Fruit fly (Drosophila melanogaster) whole organism, prepupa: ENCODE measurements around the gene CG16781.

Experiments used
- CG10631 ChIP-seq: fragments of 200-800 bp; sonication (Bioruptor generic); optimal IDR thresholded peaks from 2 replicates; lab custom pipeline; 2016; ENCODE audit warnings: missing biosample characterization, missing genetic modification characterization
- CG10669 ChIP-seq: fragments of 200-800 bp; sonication (Bioruptor generic); optimal IDR thresholded peaks from 3 replicates; lab custom pipeline; 2018; ENCODE audit warnings: missing biosample characterization, mild to moderate bottlenecking, missing genetic modification characterization, moderate library complexity
- CG11762 ChIP-seq: fragments of 200-800 bp; sonication (Bioruptor generic); optimal IDR thresholded peaks from 3 replicates; lab custom pipeline; 2016; ENCODE audit warnings: missing biosample characterization, missing genetic modification characterization; ENCODE audit not compliant: insufficient read depth
- CG1621 ChIP-seq: fragments of 200-800 bp; sonication (Bioruptor generic); optimal IDR thresholded peaks from 3 replicates; lab custom pipeline; 2018; ENCODE audit warnings: missing biosample characterization, mild to moderate bottlenecking, missing genetic modification characterization
- CG16779 ChIP-seq: fragments of 200-800 bp; sonication (Bioruptor generic); optimal IDR thresholded peaks from 3 replicates; lab custom pipeline; 2017; ENCODE audit warnings: missing biosample characterization, mild to moderate bottlenecking, missing genetic modification characterization
- CG31627 ChIP-seq: fragments of 200-800 bp; sonication (Bioruptor generic); optimal IDR thresholded peaks from 3 replicates; lab custom pipeline; 2016; ENCODE audit warnings: missing biosample characterization, missing genetic modification characterization
- CG32006 ChIP-seq: fragments of 200-800 bp; sonication (Bioruptor generic); optimal IDR thresholded peaks from 3 replicates; lab custom pipeline; 2017; ENCODE audit warnings: missing biosample characterization, mild to moderate bottlenecking, missing genetic modification characterization
- CG4318 ChIP-seq: fragments of 200-800 bp; sonication (Bioruptor generic); optimal IDR thresholded peaks from 3 replicates; lab custom pipeline; 2017; ENCODE audit warnings: missing biosample characterization, mild to moderate bottlenecking, missing genetic modification characterization
- CG6163 ChIP-seq: fragments of 200-800 bp; sonication (Bioruptor generic); IDR thresholded peaks from 3 replicates; pipeline ENCODE4 v1.3.6; 2022; ENCODE audit warnings: missing biosample characterization, missing genetic modification characterization
- CG6276 ChIP-seq: fragments of 200-800 bp; sonication (Bioruptor generic); optimal IDR thresholded peaks from 2 replicates; lab custom pipeline; 2017; ENCODE audit warnings: missing biosample characterization, mild to moderate bottlenecking, missing genetic modification characterization
- CG6808 ChIP-seq: fragments of 200-800 bp; sonication (Bioruptor generic); optimal IDR thresholded peaks from 3 replicates; lab custom pipeline; 2017; ENCODE audit warnings: missing biosample characterization, missing genetic modification characterization, mild to moderate bottlenecking, moderate library complexity, missing genetic modification reagents
- CG6854 ChIP-seq: fragments of 200-800 bp; sonication (Bioruptor generic); optimal IDR thresholded peaks from 2 replicates; lab custom pipeline; 2017; ENCODE audit warnings: missing biosample characterization, mild to moderate bottlenecking, missing genetic modification characterization
- CG7368 ChIP-seq: fragments of 200-800 bp; sonication (Bioruptor generic); optimal IDR thresholded peaks from 3 replicates; lab custom pipeline; 2016; ENCODE audit warnings: missing biosample characterization, missing genetic modification characterization
- CG8119 ChIP-seq: fragments of 200-800 bp; sonication (Bioruptor generic); IDR thresholded peaks from 3 replicates; pipeline ENCODE4 v1.3.6; 2022; ENCODE audit warnings: missing biosample characterization, missing genetic modification characterization
- CG8319 ChIP-seq: fragments of 200-800 bp; sonication (Bioruptor generic); optimal IDR thresholded peaks from 3 replicates; lab custom pipeline; 2016; ENCODE audit warnings: missing biosample characterization, missing genetic modification characterization
- CG8632 ChIP-seq: fragments of 200-800 bp; sonication (Bioruptor generic); optimal IDR thresholded peaks from 3 replicates; lab custom pipeline; 2016; ENCODE audit warnings: missing biosample characterization, missing genetic modification characterization
- CG9139 ChIP-seq: fragments of 200-800 bp; sonication (Bioruptor generic); optimal IDR thresholded peaks from 3 replicates; lab custom pipeline; 2017; ENCODE audit warnings: missing biosample characterization, mild to moderate bottlenecking, missing genetic modification characterization
- Eip78C ChIP-seq: fragments of 200-800 bp; sonication (Bioruptor generic); peaks from one replicate; lab custom pipeline; 2016; ENCODE audit warnings: missing biosample characterization, missing genetic modification characterization
- Ets21C ChIP-seq: fragments of 200-800 bp; sonication (Bioruptor generic); optimal IDR thresholded peaks from 3 replicates; lab custom pipeline; 2016; ENCODE audit warnings: missing biosample characterization, missing genetic modification characterization
- Ets96B ChIP-seq: fragments of 200-800 bp; optimal IDR thresholded peaks from 2 replicates; lab custom pipeline; 2019; ENCODE audit warnings: missing biosample characterization, mild to moderate bottlenecking, missing genetic modification characterization, moderate library complexity
- Gug ChIP-seq: fragments of 200-800 bp; sonication (Bioruptor generic); IDR thresholded peaks from 2 replicates; pipeline ENCODE4 v1.3.6; 2022; ENCODE audit warnings: missing biosample characterization, missing genetic modification characterization
- Hr38 ChIP-seq: sonication (Bioruptor generic); optimal IDR thresholded peaks from 2 replicates; lab custom pipeline; 2016; ENCODE audit warnings: missing biosample characterization, missing genetic modification characterization
- Hr39 ChIP-seq: fragments of 200-800 bp; sonication (Bioruptor generic); optimal IDR thresholded peaks from 2 replicates; lab custom pipeline; 2016; ENCODE audit warnings: missing biosample characterization, missing genetic modification characterization
- Hr4 ChIP-seq: fragments of 200-800 bp; sonication (Bioruptor generic); optimal IDR thresholded peaks from 3 replicates; lab custom pipeline; 2016; ENCODE audit warnings: missing biosample characterization, missing genetic modification characterization
- Lpt ChIP-seq: fragments of 200-800 bp; sonication (Bioruptor generic); optimal IDR thresholded peaks from 3 replicates; lab custom pipeline; 2016; ENCODE audit warnings: missing biosample characterization, missing genetic modification characterization
- Met ChIP-seq: fragments of 200-800 bp; sonication (Bioruptor generic); optimal IDR thresholded peaks from 3 replicates; lab custom pipeline; 2016; ENCODE audit warnings: missing biosample characterization, missing genetic modification characterization
- OdsH ChIP-seq: fragments of 200-800 bp; sonication (Bioruptor generic); optimal IDR thresholded peaks from 3 replicates; lab custom pipeline; 2016; ENCODE audit warnings: missing biosample characterization, missing genetic modification characterization
- Smox ChIP-seq: fragments of 200-800 bp; sonication (Bioruptor generic); optimal IDR thresholded peaks from 3 replicates; lab custom pipeline; 2016; ENCODE audit warnings: missing biosample characterization, missing genetic modification characterization
- Sox102F ChIP-seq: fragments of 200-800 bp; sonication (Bioruptor generic); optimal IDR thresholded peaks from 2 replicates; lab custom pipeline; 2016; ENCODE audit warnings: missing biosample characterization, mild to moderate bottlenecking, missing genetic modification characterization
- Sox15 ChIP-seq: fragments of 200-800 bp; sonication (Bioruptor generic); optimal IDR thresholded peaks from 3 replicates; lab custom pipeline; 2016; ENCODE audit warnings: missing biosample characterization, missing genetic modification characterization
- acj6 ChIP-seq: fragments of 200-800 bp; sonication (Bioruptor generic); optimal IDR thresholded peaks from 3 replicates; lab custom pipeline; 2016; ENCODE audit warnings: missing biosample characterization, missing genetic modification characterization
- cyc ChIP-seq: fragments of 200-800 bp; sonication (Bioruptor generic); optimal IDR thresholded peaks from 3 replicates; lab custom pipeline; 2016; ENCODE audit warnings: missing biosample characterization, missing genetic modification characterization
- dac ChIP-seq: fragments of 200-800 bp; sonication (Bioruptor generic); optimal IDR thresholded peaks from 2 replicates; lab custom pipeline; 2017; ENCODE audit warnings: missing biosample characterization, mild to moderate bottlenecking, missing genetic modification characterization
- eg ChIP-seq: fragments of 200-800 bp; sonication (Bioruptor generic); IDR thresholded peaks from 3 replicates; pipeline ENCODE4 v1.3.6; 2022; ENCODE audit warnings: missing biosample characterization, missing genetic modification characterization
- esn ChIP-seq: fragments of 200-800 bp; sonication (Bioruptor generic); optimal IDR thresholded peaks from 2 replicates; lab custom pipeline; 2016; ENCODE audit warnings: missing biosample characterization, mild to moderate bottlenecking, missing genetic modification characterization, moderate library complexity
- fkh ChIP-seq: fragments of 200-800 bp; sonication (Bioruptor generic); optimal IDR thresholded peaks from 3 replicates; lab custom pipeline; 2017; ENCODE audit warnings: missing biosample characterization, mild to moderate bottlenecking, missing genetic modification characterization, moderate library complexity
- lz ChIP-seq: fragments of 200-800 bp; sonication (Bioruptor generic); optimal IDR thresholded peaks from 3 replicates; lab custom pipeline; 2016; ENCODE audit warnings: missing biosample characterization, missing genetic modification characterization
- net ChIP-seq: fragments of 200-800 bp; sonication (Bioruptor generic); optimal IDR thresholded peaks from 3 replicates; lab custom pipeline; 2016; ENCODE audit warnings: missing biosample characterization, missing genetic modification characterization
- pdm3 ChIP-seq: fragments of 200-800 bp; sonication (Bioruptor generic); optimal IDR thresholded peaks from 3 replicates; lab custom pipeline; 2016; ENCODE audit warnings: missing biosample characterization, missing genetic modification characterization
- salr ChIP-seq, 2 experiments: fragments of 200-800 bp; sonication (Bioruptor generic); optimal IDR thresholded peaks; 3 replicates each; lab custom pipeline; 2016 to 2018; ENCODE audit warnings: missing biosample characterization in 2 of 2, missing genetic modification characterization in 2 of 2, mild to moderate bottlenecking in 1 of 2
- spab ChIP-seq: fragments of 200-800 bp; sonication (Bioruptor generic); optimal IDR thresholded peaks from 2 replicates; lab custom pipeline; 2017; ENCODE audit warnings: missing biosample characterization, mild to moderate bottlenecking, missing genetic modification characterization, missing genetic modification reagents
- ss ChIP-seq, 2 experiments: fragments of 200-800 bp; sonication (Bioruptor generic); optimal IDR thresholded peaks; 2 replicates in 1 of 2; 3 replicates in 1 of 2; lab custom pipeline; 2017 to 2018; ENCODE audit warnings: mild to moderate bottlenecking in 2 of 2, missing biosample characterization in 2 of 2, missing genetic modification characterization in 2 of 2, moderate library complexity in 1 of 2
- svp ChIP-seq: fragments of 200-800 bp; sonication (Bioruptor generic); peaks from one replicate; lab custom pipeline; 2016; ENCODE audit warnings: missing biosample characterization, missing genetic modification characterization
- topi ChIP-seq: fragments of 200-800 bp; sonication (Bioruptor generic); optimal IDR thresholded peaks from 3 replicates; lab custom pipeline; 2016; ENCODE audit warnings: missing biosample characterization, missing genetic modification characterization

Gene CG16781

dm6 chrX:3474476-3475439, 10.9 kb upstream of the CG16781 start, which contains the start of gene CG12206 (continued):
- TF ChIP-seq salr (GFP tag; optimal IDR thresholded peaks at IDR 0.05; lab: Kevin White, UChicago): peak; percentile 59 to 76
- TF ChIP-seq CG6854 (GFP tag; lab: Kevin White, UChicago): peak; percentile 60
- peak; percentile 22 for TF ChIP-seq Met (GFP tag; lab: Kevin White, UChicago)
- peak; percentile 91 for TF ChIP-seq CG9139 (GFP tag; lab: Kevin White, UChicago)
- TF ChIP-seq Ets96B (tag; lab: Kevin White, UChicago): peak; percentile 88
- TF ChIP-seq net (GFP tag; lab: Kevin White, UChicago): peak; percentile 80
- TF ChIP-seq fkh (GFP tag; lab: Kevin White, UChicago): peak; percentile 33
- TF ChIP-seq CG8632 (GFP tag; lab: Kevin White, UChicago): peak; percentile 81
- no peak for TF ChIP-seq CG31627 (GFP tag; lab: Kevin White, UChicago)
- no peak for TF ChIP-seq Hr38 (GFP tag; lab: Kevin White, UChicago)
- TF ChIP-seq CG16779 (tag; lab: Kevin White, UChicago): peak; percentile 85
- TF ChIP-seq ss (GFP tag; optimal IDR thresholded peaks at IDR 0.05; lab: Kevin White, UChicago): peak; percentile 93 to 96
- TF ChIP-seq Smox (GFP tag; lab: Kevin White, UChicago): peak; percentile 7
- TF ChIP-seq CG4318: peak; percentile 65
- peak; percentile 36 for TF ChIP-seq Hr4 (GFP tag; lab: Kevin White, UChicago)
- TF ChIP-seq CG8119 (GFP tag; lab: Robert Waterston, UW): peak; percentile 86
- TF ChIP-seq CG10631 (GFP tag; lab: Kevin White, UChicago): peak; percentile 72
- TF ChIP-seq eg (GFP tag; lab: Robert Waterston, UW): peak; percentile 80
- TF ChIP-seq CG32006 (GFP tag; lab: Kevin White, UChicago): peak; percentile 84
- peak; percentile 91 for TF ChIP-seq CG6808 (GFP tag; lab: Kevin White, UChicago)
- peak; percentile 25 for TF ChIP-seq Sox102F (GFP tag; lab: Kevin White, UChicago)
- TF ChIP-seq, all 60 proteins: peak for 52

DNA sequence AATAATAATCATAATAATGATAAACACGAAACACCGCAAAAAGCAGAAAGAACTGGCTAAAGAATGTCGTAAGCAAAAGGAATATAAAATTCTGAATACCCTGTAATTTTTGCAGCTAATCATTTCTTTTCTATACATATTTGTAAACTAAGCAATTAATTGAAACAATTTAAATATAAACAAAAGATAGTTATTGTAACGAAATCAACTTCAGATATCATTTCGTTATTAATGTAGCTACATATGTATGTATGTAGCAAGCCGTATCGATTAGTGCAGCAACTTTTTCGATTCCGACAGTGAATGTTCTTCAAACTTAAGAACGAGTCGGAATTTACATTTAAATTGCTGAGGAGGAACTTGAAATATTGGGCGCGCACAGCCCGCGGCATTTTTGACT, 9.8 kb upstream of the CG16781 start:
- TF ChIP-seq Lpt (GFP tag; lab: Kevin White, UChicago) (no peak), Hr4 (GFP tag; lab: Kevin White, UChicago) (no peak), ss (GFP tag; optimal IDR thresholded peaks at IDR 0.05; lab: Kevin White, UChicago) (peak in 1 of 2 experiments; percentile 10), Sox102F (GFP tag; lab: Kevin White, UChicago) (peak; percentile 37), CG8119 (GFP tag; lab: Robert Waterston, UW) (no peak), CG11762 (GFP tag; lab: Kevin White, UChicago) (no peak), Sox15 (GFP tag; lab: Kevin White, UChicago) (no peak), acj6 (no peak), CG6163 (GFP tag; lab: Robert Waterston, UW) (no peak), lz (GFP tag; lab: Kevin White, UChicago) (peak; percentile 2), CG7368 (no peak), cyc (GFP tag; lab: Kevin White, UChicago) (peak; percentile 20), Hr39 (GFP tag; lab: Kevin White, UChicago) (peak; percentile 18), Ets21C (no peak), CG10631 (GFP tag; lab: Kevin White, UChicago) (no peak), CG10669 (GFP tag; lab: Kevin White, UChicago) (peak; percentile 5), svp (GFP tag; lab: Kevin White, UChicago) (no peak), fkh (GFP tag; lab: Kevin White, UChicago) (no peak), Eip78C (peak; percentile 71), pdm3 (no peak), CG1621 (tag; lab: Kevin White, UChicago) (no peak), CG4318 (no peak), CG16779 (tag; lab: Kevin White, UChicago) (no peak), Smox (GFP tag; lab: Kevin White, UChicago) (peak; percentile 55), CG6808 (GFP tag; lab: Kevin White, UChicago) (no peak), Met (GFP tag; lab: Kevin White, UChicago) (peak; percentile 34), CG8319 (GFP tag; lab: Kevin White, UChicago) (no peak), esn (GFP tag; lab: Kevin White, UChicago) (peak; percentile 57), Gug (GFP tag; lab: Robert Waterston, UW) (no peak), topi (peak; percentile 30), OdsH (peak; percentile 4), CG6276 (no peak), spab (GFP tag; lab: Kevin White, UChicago) (no peak), net (GFP tag; lab: Kevin White, UChicago) (no peak), eg (GFP tag; lab: Robert Waterston, UW) (no peak), dac (GFP tag; lab: Kevin White, UChicago) (no peak)
